Worm (Caenorhabditis elegans) whole organism, L1 larva: ENCODE measurements around the gene C25F9.6.

ENCODE experiments used
- C04F5.9 ChIP-seq: sonication (generic microtip); optimal IDR thresholded peaks from 2 replicates; lab custom pipeline; 2016; ENCODE audit warnings: missing genetic modification characterization, missing compliant biosample characterization
- aha-1 ChIP-seq: fragments of 150-350 bp; optimal IDR thresholded peaks from 2 replicates; lab custom pipeline; 2014; ENCODE audit warnings: missing biosample characterization, missing genetic modification characterization
- alr-1 ChIP-seq: fragments of 200-800 bp; sonication (Bioruptor generic); optimal IDR thresholded peaks from 2 replicates; lab custom pipeline; 2018; ENCODE audit warnings: borderline replicate concordance, mild to moderate bottlenecking, missing genetic modification characterization, missing compliant biosample characterization
- blmp-1 ChIP-seq: fragments of 150-350 bp; optimal IDR thresholded peaks from 2 replicates; lab custom pipeline; 2014; ENCODE audit warnings: missing biosample characterization, missing genetic modification characterization
- ceh-63 ChIP-seq: fragments of 200-800 bp; sonication (Bioruptor generic); optimal IDR thresholded peaks from 2 replicates; lab custom pipeline; 2018; ENCODE audit warnings: mild to moderate bottlenecking, missing genetic modification characterization, missing compliant biosample characterization
- ceh-82 ChIP-seq, 3 experiments: fragments of 150-350 bp in 1 of 3; sonication (generic microtip) in 2 of 3; optimal IDR thresholded peaks; 2 replicates each; lab custom pipeline; 2014 to 2017; ENCODE audit warnings: missing biosample characterization in 3 of 3, missing genetic modification characterization in 3 of 3
- ceh-88 ChIP-seq: fragments of 200-800 bp; sonication (Bioruptor generic); IDR thresholded peaks from 2 replicates; pipeline ENCODE4 v1.3.6; 2022; ENCODE audit warnings: missing genetic modification characterization, missing compliant biosample characterization
- dpl-1 ChIP-seq, 3 experiments: fragments of 150-350 bp in 2 of 3; sonication (generic microtip) in 1 of 3; optimal IDR thresholded peaks; 2 replicates each; lab custom pipeline; 2014 to 2017; ENCODE audit warnings: missing biosample characterization in 3 of 3, missing genetic modification characterization in 3 of 3, missing genetic modification reagents in 3 of 3
- efl-1 ChIP-seq, 4 experiments: fragments of 150-350 bp; optimal IDR thresholded peaks in 3 of 4; peaks in 1 of 4; 1 replicate in 1 of 4; 2 replicates in 3 of 4; lab custom pipeline; 2014; ENCODE audit warnings: missing biosample characterization in 2 of 4, missing genetic modification characterization in 2 of 4, missing genetic modification reagents in 2 of 4
- egl-13 ChIP-seq: sonication (generic microtip); optimal IDR thresholded peaks from 2 replicates; lab custom pipeline; 2016; ENCODE audit warnings: missing genotype, missing genetic modification reagents, missing genetic modification characterization, missing compliant biosample characterization
- egl-27 ChIP-seq, 2 experiments: fragments of 150-350 bp in 1 of 2; sonication (generic microtip); optimal IDR thresholded peaks; 3 replicates each; lab custom pipeline; 2017 to 2018; ENCODE audit warnings: missing biosample characterization in 2 of 2, missing genetic modification characterization in 2 of 2, missing genetic modification reagents in 2 of 2
- elt-2 ChIP-seq: sonication (generic microtip); optimal IDR thresholded peaks from 2 replicates; lab custom pipeline; 2016; ENCODE audit warnings: missing genetic modification characterization, mild to moderate bottlenecking, inconsistent platforms, missing compliant biosample characterization, missing genetic modification reagents
- fkh-10 ChIP-seq: sonication (generic microtip); optimal IDR thresholded peaks from 2 replicates; lab custom pipeline; 2017; ENCODE audit warnings: missing biosample characterization, missing genetic modification reagents, missing genetic modification characterization
- fkh-8 ChIP-seq: sonication (generic microtip); optimal IDR thresholded peaks from 2 replicates; lab custom pipeline; 2016; ENCODE audit warnings: mild to moderate bottlenecking, missing genetic modification characterization, missing compliant biosample characterization
- hlh-4 ChIP-seq: sonication (generic microtip); optimal IDR thresholded peaks from 2 replicates; lab custom pipeline; 2016; ENCODE audit warnings: mild to moderate bottlenecking, missing genetic modification characterization, missing compliant biosample characterization
- hpl-2 ChIP-seq: fragments of 150-350 bp; optimal IDR thresholded peaks from 2 replicates; lab custom pipeline; 2014; ENCODE audit warnings: missing biosample characterization, missing genetic modification reagents, missing genetic modification characterization
- irx-1 ChIP-seq: sonication (generic microtip); optimal IDR thresholded peaks from 2 replicates; lab custom pipeline; 2016; ENCODE audit warnings: missing genetic modification characterization, missing compliant biosample characterization
- lin-14 ChIP-seq: fragments of 200-800 bp; sonication (Bioruptor generic); optimal IDR thresholded peaks from 2 replicates; lab custom pipeline; 2018; ENCODE audit warnings: mild to moderate bottlenecking, missing genetic modification characterization, moderate library complexity, missing compliant biosample characterization
- lin-15B ChIP-seq: fragments of 150-350 bp; sonication (generic microtip); optimal IDR thresholded peaks from 3 replicates; lab custom pipeline; 2014; ENCODE audit warnings: missing biosample characterization, missing genetic modification characterization
- lin-39 ChIP-seq: fragments of 150-350 bp; optimal IDR thresholded peaks from 2 replicates; lab custom pipeline; 2014; ENCODE audit warnings: missing biosample characterization, missing genetic modification reagents, missing genetic modification characterization
- lsy-2 ChIP-seq, 2 experiments: fragments of 150-350 bp; optimal IDR thresholded peaks; 2 replicates each; lab custom pipeline; 2014; ENCODE audit warnings: missing biosample characterization in 2 of 2, missing genetic modification characterization in 2 of 2
- mep-1 ChIP-seq: fragments of 150-350 bp; optimal IDR thresholded peaks from 2 replicates; lab custom pipeline; 2014; ENCODE audit warnings: missing biosample characterization, missing genetic modification characterization
- nhr-20 ChIP-seq: sonication (generic microtip); optimal IDR thresholded peaks from 2 replicates; lab custom pipeline; 2016; ENCODE audit warnings: mild to moderate bottlenecking, missing genetic modification characterization, missing compliant biosample characterization
- nhr-47 ChIP-seq: sonication (generic microtip); optimal IDR thresholded peaks from 2 replicates; lab custom pipeline; 2016; ENCODE audit warnings: mild to moderate bottlenecking, missing genetic modification characterization, moderate library complexity, missing compliant biosample characterization
- nhr-90 ChIP-seq: sonication (generic microtip); optimal IDR thresholded peaks from 2 replicates; lab custom pipeline; 2016; ENCODE audit warnings: mild to moderate bottlenecking, missing genetic modification characterization, missing compliant biosample characterization; ENCODE audit not compliant: poor library complexity
- pqm-1 ChIP-seq: sonication (generic microtip); optimal IDR thresholded peaks from 3 replicates; lab custom pipeline; 2017; ENCODE audit warnings: missing biosample characterization, missing genetic modification characterization
- rnt-1 ChIP-seq: sonication (generic microtip); optimal IDR thresholded peaks from 2 replicates; lab custom pipeline; 2016; ENCODE audit warnings: mild to moderate bottlenecking, missing genetic modification characterization, moderate library complexity, missing compliant biosample characterization
- snpc-4 ChIP-seq: fragments of 150-350 bp; optimal IDR thresholded peaks from 2 replicates; lab custom pipeline; 2014; ENCODE audit warnings: missing biosample characterization, missing genetic modification characterization
- snu-23 ChIP-seq: sonication (generic microtip); optimal IDR thresholded peaks from 2 replicates; lab custom pipeline; 2016; ENCODE audit warnings: missing genetic modification characterization, missing compliant biosample characterization
- swsn-7 ChIP-seq: sonication (generic microtip); optimal IDR thresholded peaks from 2 replicates; lab custom pipeline; 2016; ENCODE audit warnings: missing genetic modification characterization, missing compliant biosample characterization
- tbx-2 ChIP-seq: sonication (generic microtip); optimal IDR thresholded peaks from 2 replicates; lab custom pipeline; 2016; ENCODE audit warnings: missing genetic modification characterization, missing compliant biosample characterization
- unc-30 ChIP-seq: sonication (generic microtip); optimal IDR thresholded peaks from 2 replicates; lab custom pipeline; 2017; ENCODE audit warnings: missing biosample characterization, missing genetic modification characterization
- unc-98 ChIP-seq: fragments of 200-800 bp; sonication (Bioruptor generic); IDR thresholded peaks from 2 replicates; pipeline ENCODE4 v1.3.6; 2022; ENCODE audit warnings: missing genetic modification characterization, missing compliant biosample characterization
- zag-1 ChIP-seq: fragments of 150-350 bp; optimal IDR thresholded peaks from 2 replicates; lab custom pipeline; 2014; ENCODE audit warnings: missing biosample characterization, missing genetic modification characterization
- zip-4 ChIP-seq: fragments of 200-800 bp; sonication (Bioruptor generic); optimal IDR thresholded peaks from 2 replicates; lab custom pipeline; 2018; ENCODE audit warnings: mild to moderate bottlenecking, missing genetic modification characterization, moderate library complexity, missing compliant biosample characterization
- ztf-11 ChIP-seq, 2 experiments: sonication (generic microtip); optimal IDR thresholded peaks; 2 replicates each; lab custom pipeline; 2016 to 2017; ENCODE audit warnings: missing genetic modification characterization in 2 of 2, missing biosample characterization in 1 of 2, missing compliant biosample characterization in 1 of 2
- ztf-4 ChIP-seq: fragments of 150-350 bp; optimal IDR thresholded peaks from 2 replicates; lab custom pipeline; 2014; ENCODE audit warnings: missing biosample characterization, missing genetic modification characterization

Gene C25F9.6

DNA sequence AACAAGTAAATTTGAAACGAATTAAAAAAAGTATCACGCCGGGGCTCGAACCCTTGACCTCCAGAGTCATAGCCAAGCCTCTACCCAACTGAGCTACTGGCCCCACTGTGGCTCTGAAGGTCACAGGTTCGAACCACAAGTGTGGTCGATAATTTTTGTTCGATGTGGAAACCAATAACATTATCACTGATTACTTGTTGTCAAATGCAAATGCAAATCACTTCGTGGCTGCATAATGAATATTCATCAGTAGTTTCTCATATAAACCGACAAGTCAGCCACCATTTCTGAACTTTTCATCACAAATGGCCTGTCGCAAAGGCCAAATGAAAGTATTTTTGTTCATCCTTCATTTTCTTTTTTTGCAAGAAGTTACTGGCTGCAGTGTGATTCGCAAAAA lies 10.4 kb downstream of the C25F9.6 start, which contains the start of gene C25F9.8:
C25F9.8 (plus strand) TSS at position 301 of the 400 bp plus-strand sequence.
- TF ChIP-seq ceh-63 (no peak), efl-1 (optimal IDR thresholded peaks at IDR 0.05; lab: Kevin White, UChicago) (no peak), efl-1 (GFP tag; optimal IDR thresholded peaks at IDR 0.05 in 1 of 2; lab: Kevin White, UChicago) (peak in 1 of 2 experiments; percentile 62)

DNA sequence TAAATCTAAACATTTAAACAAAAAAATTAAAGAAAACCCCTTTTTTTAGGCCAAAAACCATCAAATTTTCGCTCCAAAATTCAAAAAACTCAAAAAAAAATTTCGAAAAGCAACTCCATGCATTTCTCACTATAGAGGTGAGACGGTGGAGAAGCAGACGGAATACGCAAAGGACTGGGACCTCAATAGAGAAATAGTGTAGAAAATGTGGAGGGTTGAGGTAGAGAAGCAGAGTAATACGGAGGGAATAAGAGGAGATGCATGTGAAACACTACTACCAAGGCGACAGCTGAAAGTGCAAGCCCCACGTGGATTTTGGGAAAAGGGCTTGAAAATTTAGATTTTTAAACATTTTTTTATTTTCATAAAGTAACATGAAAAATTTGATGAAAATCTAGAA lies 13.9 kb downstream of the C25F9.6 start:
- TF ChIP-seq unc-98 (GFP tag; lab: Robert Waterston, UW) (no peak), lsy-2 (tag; optimal IDR thresholded peaks at IDR 0.05; lab: Kevin White, UChicago) (peak; percentile 4 to 27), swsn-7 (tag; lab: Kevin White, UChicago) (peak; percentile 31), zag-1 (tag; lab: Kevin White, UChicago) (no peak), fkh-8 (tag; lab: Kevin White, UChicago) (peak; percentile 29), mep-1 (tag; lab: Kevin White, UChicago) (peak; percentile 15), ztf-11 (tag; optimal IDR thresholded peaks at IDR 0.05; lab: Kevin White, UChicago) (no peak), ztf-4 (no peak), tbx-2 (tag; lab: Kevin White, UChicago) (no peak), fkh-10 (no peak), ceh-82 (tag; optimal IDR thresholded peaks at IDR 0.05; lab: Kevin White, UChicago) (peak in 2 of 3 experiments; percentile 9 to 15), C04F5.9 (tag; lab: Kevin White, UChicago) (no peak), snu-23 (GFP tag; lab: Kevin White, UChicago) (peak; percentile 15), dpl-1 (GFP tag; optimal IDR thresholded peaks at IDR 0.05; lab: Kevin White, UChicago) (peak in 1 of 3 experiments; percentile 23), rnt-1 (tag; lab: Kevin White, UChicago) (no peak), lin-15B (tag; lab: Kevin White, UChicago) (no peak), pqm-1 (no peak), ceh-88 (no peak), unc-30 (tag; lab: Kevin White, UChicago) (no peak), efl-1 (optimal IDR thresholded peaks at IDR 0.05; lab: Kevin White, UChicago) (peak; percentile 39 to 47), efl-1 (GFP tag; optimal IDR thresholded peaks at IDR 0.05 in 1 of 2; lab: Kevin White, UChicago) (peak; percentile 8 to 58)
- TF ChIP-seq, all 84 proteins: peak for 8

DNA sequence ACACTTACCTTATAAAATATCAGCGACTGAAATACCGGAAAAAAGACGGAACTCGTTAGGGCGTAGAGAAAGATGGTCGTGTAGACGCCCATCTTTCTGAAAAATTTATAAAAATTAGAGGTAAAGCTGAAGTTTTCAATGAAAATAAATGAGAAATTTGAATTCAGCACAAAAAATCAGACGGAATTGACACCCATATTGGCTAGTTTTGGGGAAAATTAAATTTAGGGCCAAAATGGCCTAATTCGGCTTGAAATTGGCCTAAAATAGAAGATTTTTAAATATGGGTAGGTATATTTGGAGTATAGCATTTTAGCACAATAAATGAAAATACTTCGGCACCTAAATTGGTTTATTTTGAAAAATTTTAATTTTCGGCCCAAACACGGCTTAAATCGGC lies 15.1 kb downstream of the C25F9.6 start, which contains the start of gene slcr-46.2:
slcr-46.2 (minus strand) TSS at position 101 of the 400 bp plus-strand sequence.
- TF ChIP-seq unc-30 (tag; lab: Kevin White, UChicago) (no peak), hpl-2 (no peak), ztf-4 (no peak), zag-1 (tag; lab: Kevin White, UChicago) (no peak), aha-1 (no peak), hlh-4 (tag; lab: Kevin White, UChicago) (no peak), nhr-20 (tag; lab: Kevin White, UChicago) (no peak), blmp-1 (tag; lab: Kevin White, UChicago) (no peak), irx-1 (tag; lab: Kevin White, UChicago) (no peak), lin-14 (no peak)
- TF ChIP-seq, all 84 proteins: peak for 0

DNA sequence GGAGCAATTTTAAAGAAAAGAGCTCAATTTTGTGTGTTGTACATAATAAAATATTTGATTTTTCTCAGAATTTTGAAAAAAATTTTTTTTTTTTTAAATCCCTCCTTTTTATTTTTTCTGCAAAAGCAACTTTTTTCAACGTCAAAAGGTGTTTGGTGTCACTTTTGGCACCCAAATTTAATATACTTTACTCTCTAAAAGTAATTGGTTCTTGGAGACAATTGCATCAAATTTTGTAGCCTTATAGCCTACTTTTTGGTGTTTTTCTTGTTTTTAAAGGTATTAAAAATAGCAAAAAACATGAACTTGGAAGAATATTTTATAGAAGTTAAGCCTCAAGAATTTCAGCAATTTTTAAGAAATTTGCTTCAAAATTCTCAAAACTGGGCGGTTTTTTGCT lies 24.2 kb downstream of the C25F9.6 start, which contains the start of gene srw-84:
srw-84 (plus strand) TSS at position 301 of the 400 bp plus-strand sequence.
- TF ChIP-seq egl-27 (tag; optimal IDR thresholded peaks at IDR 0.05; lab: Kevin White, UChicago) = no peak
- no peak for TF ChIP-seq nhr-90
- TF ChIP-seq snpc-4 (tag; lab: Kevin White, UChicago) = no peak
- TF ChIP-seq snu-23 (GFP tag; lab: Kevin White, UChicago) = no peak
- TF ChIP-seq lin-39 (tag; lab: Kevin White, UChicago) = no peak
- TF ChIP-seq elt-2 (tag; lab: Kevin White, UChicago) = no peak
- no peak for TF ChIP-seq nhr-47 (tag; lab: Kevin White, UChicago)
- no peak for TF ChIP-seq alr-1 (tag; lab: Kevin White, UChicago)
- no peak for TF ChIP-seq egl-13 (tag; lab: Kevin White, UChicago)
- no peak for TF ChIP-seq zip-4 (GFP tag; lab: Kevin White, UChicago)
